Worm (Caenorhabditis elegans) whole organism, mixed stage, embryonic: ENCODE results near the gene C06C6.8.

ENCODE experiments used
- blmp-1 ChIP-seq: fragments of 150-350 bp; optimal IDR thresholded peaks from 2 replicates; lab custom pipeline; 2014; ENCODE audit warnings: missing biosample characterization, missing genetic modification characterization
- lin-13 ChIP-seq: fragments of 150-350 bp; optimal IDR thresholded peaks from 2 replicates; lab custom pipeline; 2014; ENCODE audit warnings: missing biosample characterization, missing genetic modification characterization
- ztf-11 ChIP-seq: fragments of 150-350 bp; optimal IDR thresholded peaks from 2 replicates; lab custom pipeline; 2014; ENCODE audit warnings: missing biosample characterization, missing genetic modification characterization

ce11 chrV:16047052-16047451 is 50.1 kb downstream of the C06C6.8 start:
- TF ChIP-seq blmp-1 = no peak
- TF ChIP-seq lin-13 (tag; lab: Kevin White, UChicago) = no peak
- TF ChIP-seq ztf-11 = no peak
